Worm (Caenorhabditis elegans) whole organism, mixed stage, embryonic: Measurements from ENCODE around the gene ZC21.10.

Experiments
- M03D4.4 ChIP-seq: sonication (generic microtip); optimal IDR thresholded peaks from 2 replicates; lab custom pipeline; 2017; ENCODE audit warnings: mild to moderate bottlenecking, missing genetic modification characterization, missing compliant biosample characterization
- bed-3 ChIP-seq: fragments of 200-800 bp; sonication (Bioruptor generic); optimal IDR thresholded peaks from 3 replicates; lab custom pipeline; 2018; ENCODE audit warnings: mild to moderate bottlenecking, missing genetic modification characterization, moderate library complexity, missing compliant biosample characterization
- blmp-1 ChIP-seq: fragments of 150-350 bp; optimal IDR thresholded peaks from 2 replicates; lab custom pipeline; 2014; ENCODE audit warnings: missing biosample characterization, missing genetic modification characterization
- ceh-43 ChIP-seq: fragments of 200-800 bp; sonication (Bioruptor generic); optimal IDR thresholded peaks from 2 replicates; lab custom pipeline; 2018; ENCODE audit warnings: mild to moderate bottlenecking, missing genetic modification characterization, moderate library complexity, missing compliant biosample characterization
- ceh-83 ChIP-seq: fragments of 200-800 bp; sonication (Bioruptor generic); optimal IDR thresholded peaks from 2 replicates; lab custom pipeline; 2018; ENCODE audit warnings: mild to moderate bottlenecking, missing genetic modification characterization, missing compliant biosample characterization
- ces-1 ChIP-seq: fragments of 150-350 bp; optimal IDR thresholded peaks from 2 replicates; lab custom pipeline; 2014; ENCODE audit warnings: missing biosample characterization, missing genetic modification reagents, missing genetic modification characterization
- cnd-1 ChIP-seq: fragments of 200-800 bp; sonication (Bioruptor generic); optimal IDR thresholded peaks from 2 replicates; lab custom pipeline; 2018; ENCODE audit warnings: mild to moderate bottlenecking, missing genetic modification characterization, missing compliant biosample characterization
- drap-1 ChIP-seq: fragments of 200-800 bp; sonication (Bioruptor generic); optimal IDR thresholded peaks from 3 replicates; lab custom pipeline; 2018; ENCODE audit warnings: mild to moderate bottlenecking, missing genetic modification characterization, missing compliant biosample characterization
- elt-1 ChIP-seq: sonication (generic microtip); optimal IDR thresholded peaks from 2 replicates; lab custom pipeline; 2017; ENCODE audit warnings: missing genetic modification characterization, mild to moderate bottlenecking, missing compliant biosample characterization, antibody characterized with exemption, moderate library complexity, borderline replicate concordance; ENCODE audit not compliant: insufficient read depth
- elt-3 ChIP-seq: fragments of 150-350 bp; optimal IDR thresholded peaks from 2 replicates; lab custom pipeline; 2014; ENCODE audit warnings: missing biosample characterization, missing genetic modification characterization
- flh-1 ChIP-seq: fragments of 200-800 bp; sonication (Bioruptor generic); optimal IDR thresholded peaks from 2 replicates; lab custom pipeline; 2018; ENCODE audit warnings: mild to moderate bottlenecking, missing genetic modification characterization, moderate library complexity, missing compliant biosample characterization
- ham-2 ChIP-seq: fragments of 200-800 bp; sonication (Bioruptor generic); optimal IDR thresholded peaks from 2 replicates; lab custom pipeline; 2018; ENCODE audit warnings: mild to moderate bottlenecking, missing genetic modification characterization, missing compliant biosample characterization
- hlh-1 ChIP-seq: fragments of 150-350 bp; optimal IDR thresholded peaks from 2 replicates; lab custom pipeline; 2014; ENCODE audit warnings: missing biosample characterization, missing genetic modification reagents, missing genetic modification characterization
- lin-13 ChIP-seq: fragments of 150-350 bp; optimal IDR thresholded peaks from 2 replicates; lab custom pipeline; 2014; ENCODE audit warnings: missing biosample characterization, missing genetic modification characterization
- lin-32 ChIP-seq: fragments of 200-800 bp; sonication (Bioruptor generic); optimal IDR thresholded peaks from 2 replicates; lab custom pipeline; 2018; ENCODE audit warnings: mild to moderate bottlenecking, missing genetic modification characterization, missing compliant biosample characterization
- lsy-2 ChIP-seq: fragments of 150-350 bp; optimal IDR thresholded peaks from 2 replicates; lab custom pipeline; 2014; ENCODE audit warnings: missing biosample characterization, missing genetic modification characterization
- mep-1 ChIP-seq: fragments of 150-350 bp; optimal IDR thresholded peaks from 2 replicates; lab custom pipeline; 2017; ENCODE audit warnings: missing biosample characterization, missing genetic modification reagents, missing genetic modification characterization, inconsistent platforms
- mls-2 ChIP-seq: sonication (generic microtip); optimal IDR thresholded peaks from 2 replicates; lab custom pipeline; 2016; ENCODE audit warnings: mild to moderate bottlenecking, missing genetic modification characterization, moderate library complexity, missing compliant biosample characterization
- nhr-12 ChIP-seq: fragments of 150-350 bp; optimal IDR thresholded peaks from 2 replicates; lab custom pipeline; 2014; ENCODE audit warnings: missing biosample characterization, missing genetic modification characterization
- nhr-237 ChIP-seq: fragments of 150-350 bp; optimal IDR thresholded peaks from 2 replicates; lab custom pipeline; 2014; ENCODE audit warnings: missing biosample characterization, missing genetic modification characterization
- nhr-28 ChIP-seq: fragments of 150-350 bp; optimal IDR thresholded peaks from 2 replicates; lab custom pipeline; 2014; ENCODE audit warnings: missing biosample characterization, missing genetic modification characterization
- nhr-76 ChIP-seq: sonication (generic microtip); optimal IDR thresholded peaks from 2 replicates; lab custom pipeline; 2017; ENCODE audit warnings: missing biosample characterization, missing genetic modification characterization
- pha-4 ChIP-seq: fragments of 150-350 bp; optimal IDR thresholded peaks from 2 replicates; lab custom pipeline; 2018; ENCODE audit warnings: missing biosample characterization, missing genetic modification reagents, missing genetic modification characterization
- sem-2 ChIP-seq: fragments of 200-800 bp; sonication (Bioruptor generic); optimal IDR thresholded peaks from 2 replicates; lab custom pipeline; 2018; ENCODE audit warnings: mild to moderate bottlenecking, missing genetic modification characterization, missing compliant biosample characterization
- snpc-4 ChIP-seq: fragments of 150-350 bp; optimal IDR thresholded peaks from 2 replicates; lab custom pipeline; 2014; ENCODE audit warnings: missing biosample characterization, missing genetic modification characterization
- sptf-1 ChIP-seq: sonication (generic microtip); optimal IDR thresholded peaks from 2 replicates; lab custom pipeline; 2017; ENCODE audit warnings: mild to moderate bottlenecking, missing genetic modification characterization, moderate library complexity, missing compliant biosample characterization
- tbx-8 ChIP-seq: fragments of 200-800 bp; sonication (Bioruptor generic); optimal IDR thresholded peaks from 2 replicates; lab custom pipeline; 2018; ENCODE audit warnings: mild to moderate bottlenecking, missing genetic modification characterization, moderate library complexity, missing compliant biosample characterization
- unc-120 ChIP-seq: sonication (generic microtip); optimal IDR thresholded peaks from 2 replicates; lab custom pipeline; 2017; ENCODE audit warnings: missing genetic modification characterization, missing compliant biosample characterization; ENCODE audit not compliant: poor library complexity, severe bottlenecking
- unc-39 ChIP-seq: fragments of 150-350 bp; optimal IDR thresholded peaks from 2 replicates; lab custom pipeline; 2014; ENCODE audit warnings: missing biosample characterization, missing genetic modification characterization
- unc-62 ChIP-seq: fragments of 150-350 bp; optimal IDR thresholded peaks from 2 replicates; lab custom pipeline; 2014; ENCODE audit warnings: missing biosample characterization, missing genetic modification reagents, missing genetic modification characterization
- zip-8 ChIP-seq: fragments of 150-350 bp; optimal IDR thresholded peaks from 2 replicates; lab custom pipeline; 2014; ENCODE audit warnings: missing biosample characterization, missing genetic modification characterization
- ztf-11 ChIP-seq: fragments of 150-350 bp; optimal IDR thresholded peaks from 2 replicates; lab custom pipeline; 2014; ENCODE audit warnings: missing biosample characterization, missing genetic modification characterization

The ZC21.10 gene

ce11 chrIII:8524773-8525172, 5.1 kb upstream of the ZC21.10 start, which contains the start of gene idpp-15:
Gene idpp-15, plus strand, starts transcription at chrIII:8525073.
- TF ChIP-seq lin-13 (tag; lab: Kevin White, UChicago) = no peak
- no peak for TF ChIP-seq sptf-1 (tag; lab: Kevin White, UChicago)
- TF ChIP-seq nhr-237 (tag; lab: Kevin White, UChicago) = no peak
- TF ChIP-seq elt-1 = no peak
- TF ChIP-seq drap-1 (GFP tag; lab: Kevin White, UChicago) = no peak
- no peak for TF ChIP-seq sem-2 (GFP tag; lab: Kevin White, UChicago)

- TF ChIP-seq lin-32 (GFP tag; lab: Kevin White, UChicago) = peak; percentile 82
- no peak for TF ChIP-seq zip-8 (tag; lab: Kevin White, UChicago)
- no peak for TF ChIP-seq M03D4.4 (tag; lab: Kevin White, UChicago)
- TF ChIP-seq hlh-1 (tag; lab: Kevin White, UChicago) = peak; percentile 7
- no peak for TF ChIP-seq lin-13 (tag; lab: Kevin White, UChicago)
- peak; percentile 39 for TF ChIP-seq sptf-1 (tag; lab: Kevin White, UChicago)
- no peak for TF ChIP-seq nhr-12 (tag; lab: Kevin White, UChicago)
- peak; percentile 32 for TF ChIP-seq nhr-237 (tag; lab: Kevin White, UChicago)
- TF ChIP-seq sem-2 (GFP tag; lab: Kevin White, UChicago) = no peak
- peak; percentile 23 for TF ChIP-seq ceh-43 (GFP tag; lab: Kevin White, UChicago)
- peak; percentile 79 for TF ChIP-seq lsy-2
- TF ChIP-seq pha-4 (tag; lab: Kevin White, UChicago) = no peak
- TF ChIP-seq unc-39 (tag; lab: Kevin White, UChicago) = no peak
- TF ChIP-seq cnd-1 (tag; lab: Kevin White, UChicago) = peak; percentile 81
- peak; percentile 17 for TF ChIP-seq unc-62 (GFP tag; lab: Kevin White, UChicago)
- no peak for TF ChIP-seq blmp-1
- TF ChIP-seq mep-1 = no peak
- peak; percentile 61 for TF ChIP-seq ces-1 (GFP tag; lab: Kevin White, UChicago)
- TF ChIP-seq flh-1 (GFP tag; lab: Kevin White, UChicago) = no peak
- TF ChIP-seq mls-2 (tag; lab: Kevin White, UChicago) = peak; percentile 4
- no peak for TF ChIP-seq nhr-28 (tag; lab: Kevin White, UChicago)
- TF ChIP-seq nhr-76 (tag; lab: Kevin White, UChicago) = no peak
- TF ChIP-seq ztf-11 (tag; lab: Kevin White, UChicago) = peak; percentile 25
- TF ChIP-seq, all 35 proteins: peak for 11
Observed at ce11 chrIII:8529002-8529401, 870 bp upstream of the ZC21.10 start.

DNA sequence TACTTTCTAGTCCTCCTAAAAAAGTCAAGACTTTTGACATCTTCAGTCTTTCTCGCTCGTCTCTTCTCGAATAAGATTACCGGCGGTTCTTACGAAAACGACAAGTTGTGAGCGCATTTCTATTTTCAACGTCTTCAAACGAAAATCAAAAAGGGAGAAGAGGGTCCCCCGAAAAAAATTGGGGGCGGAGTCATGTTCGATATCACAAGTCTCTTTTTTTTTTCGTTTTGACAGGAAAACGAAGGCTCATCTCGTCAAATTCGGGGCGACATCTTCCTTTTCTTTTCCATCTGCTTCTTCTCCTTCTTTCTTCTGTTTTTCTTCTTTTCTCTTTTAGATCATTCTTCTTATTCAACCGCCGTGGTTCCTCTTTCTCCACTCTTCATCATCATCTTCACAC, 4.0 kb downstream of the ZC21.10 start:
- no peak for TF ChIP-seq unc-120 (tag; lab: Kevin White, UChicago)
- no peak for TF ChIP-seq ceh-83 (GFP tag; lab: Kevin White, UChicago)
- TF ChIP-seq ceh-43 (GFP tag; lab: Kevin White, UChicago) = no peak
- no peak for TF ChIP-seq mls-2 (tag; lab: Kevin White, UChicago)
- TF ChIP-seq ces-1 (GFP tag; lab: Kevin White, UChicago) = peak; percentile 4
- TF ChIP-seq lsy-2 = no peak
- no peak for TF ChIP-seq sem-2 (GFP tag; lab: Kevin White, UChicago)
- no peak for TF ChIP-seq drap-1 (GFP tag; lab: Kevin White, UChicago)
- TF ChIP-seq, all 35 proteins: peak for 1

- TF ChIP-seq nhr-237 (tag; lab: Kevin White, UChicago) = no peak
- TF ChIP-seq snpc-4 (tag; lab: Kevin White, UChicago) = no peak
- no peak for TF ChIP-seq flh-1 (GFP tag; lab: Kevin White, UChicago)
- no peak for TF ChIP-seq ztf-11 (tag; lab: Kevin White, UChicago)
- no peak for TF ChIP-seq ham-2 (GFP tag; lab: Kevin White, UChicago)
- no peak for TF ChIP-seq pha-4 (tag; lab: Kevin White, UChicago)
- TF ChIP-seq nhr-28 (tag; lab: Kevin White, UChicago) = no peak
- no peak for TF ChIP-seq cnd-1 (tag; lab: Kevin White, UChicago)
- TF ChIP-seq bed-3 (GFP tag; lab: Kevin White, UChicago) = no peak
- TF ChIP-seq ceh-83 (GFP tag; lab: Kevin White, UChicago) = no peak
- TF ChIP-seq unc-62 (GFP tag; lab: Kevin White, UChicago) = no peak
- TF ChIP-seq hlh-1 (tag; lab: Kevin White, UChicago) = no peak
- TF ChIP-seq M03D4.4 (tag; lab: Kevin White, UChicago) = no peak
- no peak for TF ChIP-seq elt-3
- no peak for TF ChIP-seq ces-1 (GFP tag; lab: Kevin White, UChicago)
- no peak for TF ChIP-seq lsy-2
- TF ChIP-seq lin-13 (tag; lab: Kevin White, UChicago) = no peak
- TF ChIP-seq tbx-8 (GFP tag; lab: Kevin White, UChicago) = no peak
- TF ChIP-seq blmp-1 = no peak
- TF ChIP-seq, all 35 proteins: peak for 0
Observed at ce11 chrIII:8534647-8535181, 4.8 kb downstream of the ZC21.10 start, which contains the start of gene trp-1. Gene trp-1, plus strand, starts transcription at chrIII:8535131.
